Fruit fly (Drosophila melanogaster) Kc167 (cell line): Measurements from ENCODE around the gene cav.

Source experiments
- Myc ChIP-seq: fragments of >200 bp; optimal IDR thresholded peaks from 2 replicates; lab custom pipeline; 2017; ENCODE audit warnings: missing external identifiers
- Sin3A ChIP-seq: fragments of >200 bp; optimal IDR thresholded peaks from 2 replicates; lab custom pipeline; 2018; ENCODE audit warnings: missing external identifiers
- h ChIP-seq: fragments of >200 bp; optimal IDR thresholded peaks from 3 replicates; lab custom pipeline; 2018; ENCODE audit warnings: missing external identifiers
- insv ChIP-seq: fragments of >200 bp; optimal IDR thresholded peaks from 3 replicates; lab custom pipeline; 2018; ENCODE audit warnings: missing external identifiers
- psq ChIP-seq: fragments of >200 bp; optimal IDR thresholded peaks from 2 replicates; lab custom pipeline; 2017; ENCODE audit warnings: missing external identifiers
- ttk ChIP-seq: sonication (Bioruptor generic); optimal IDR thresholded peaks from 2 replicates; lab custom pipeline; 2017; ENCODE audit warnings: missing external identifiers

The cav gene

DNA sequence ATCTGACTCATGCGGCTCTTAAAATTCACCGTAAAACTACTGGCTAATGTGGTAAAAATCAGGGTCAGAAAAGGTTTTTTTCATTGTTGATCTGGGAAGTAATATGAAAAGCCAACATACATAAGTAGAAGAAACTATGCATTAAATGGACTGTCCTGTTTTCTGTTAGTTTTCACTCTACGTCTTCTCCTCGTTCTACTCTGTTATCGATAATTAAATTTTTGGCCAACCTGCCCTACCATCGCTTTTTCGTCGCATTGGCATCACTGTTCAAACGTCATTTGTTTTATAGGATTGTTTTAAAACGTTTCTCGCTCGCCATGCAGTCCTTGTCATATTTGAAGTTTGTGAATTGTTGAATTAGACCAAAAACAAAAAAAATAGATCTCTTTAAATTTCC lies 13.8 kb downstream of the cav start:
- no peak for TF ChIP-seq Sin3A (lab: Kevin White, UChicago)
- no peak for TF ChIP-seq h (lab: Kevin White, UChicago)
- no peak for TF ChIP-seq psq (lab: Kevin White, UChicago)
- no peak for TF ChIP-seq ttk (lab: Kevin White, UChicago)
- TF ChIP-seq Myc (lab: Kevin White, UChicago), result no peak
- TF ChIP-seq insv (lab: Kevin White, UChicago), result no peak

DNA sequence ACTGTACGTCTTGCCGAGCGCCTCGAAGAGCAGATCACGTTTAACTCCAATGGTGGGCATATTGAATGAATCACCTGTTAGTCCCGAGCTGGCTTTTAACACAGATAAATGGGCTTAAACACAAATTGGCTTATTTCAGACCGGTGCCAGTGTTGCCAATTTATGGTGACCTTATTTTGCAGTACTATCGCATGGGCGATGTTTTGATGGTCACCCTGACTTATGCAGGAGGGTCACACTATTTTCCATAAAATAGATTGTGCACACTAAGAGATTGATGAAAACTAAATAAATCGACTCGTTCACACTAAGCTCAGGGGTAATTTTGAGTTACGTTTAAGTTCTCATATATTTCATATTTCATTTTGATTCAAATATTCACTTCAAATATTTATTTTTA lies 31.6 kb downstream of the cav start, which contains the start of gene beta-PheRS:
beta-PheRS (minus strand) TSS at position 186 of the 400 bp plus-strand sequence.
- TF ChIP-seq Myc (lab: Kevin White, UChicago), result no peak
- TF ChIP-seq insv (lab: Kevin White, UChicago), result no peak
- no peak for TF ChIP-seq Sin3A (lab: Kevin White, UChicago)
- no peak for TF ChIP-seq ttk (lab: Kevin White, UChicago)
- TF ChIP-seq psq (lab: Kevin White, UChicago), result no peak
- no peak for TF ChIP-seq h (lab: Kevin White, UChicago)

DNA sequence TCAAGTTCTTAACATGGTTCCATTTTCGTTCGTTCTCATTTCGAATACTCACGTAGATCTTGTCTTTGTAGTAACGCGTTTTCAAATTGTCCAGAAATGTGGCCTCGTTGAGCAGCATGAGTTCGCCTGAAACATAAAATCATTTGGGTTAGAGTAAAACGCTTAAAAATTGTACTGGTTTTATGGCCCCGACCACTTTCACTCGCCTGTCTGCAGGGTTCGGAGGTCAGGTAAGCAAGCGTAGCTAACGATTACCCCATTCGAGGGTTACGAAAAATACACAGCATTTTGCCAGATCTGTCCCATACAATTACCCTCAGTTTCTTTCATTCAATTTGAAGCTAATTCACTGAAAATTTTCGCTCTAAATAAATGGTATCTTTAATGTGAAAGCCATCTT lies 37.4 kb downstream of the cav start:
- TF ChIP-seq Sin3A (lab: Kevin White, UChicago), result no peak
- TF ChIP-seq ttk (lab: Kevin White, UChicago), result no peak
- no peak for TF ChIP-seq Myc (lab: Kevin White, UChicago)
- TF ChIP-seq h (lab: Kevin White, UChicago), result no peak
- no peak for TF ChIP-seq insv (lab: Kevin White, UChicago)
- no peak for TF ChIP-seq psq (lab: Kevin White, UChicago)

DNA sequence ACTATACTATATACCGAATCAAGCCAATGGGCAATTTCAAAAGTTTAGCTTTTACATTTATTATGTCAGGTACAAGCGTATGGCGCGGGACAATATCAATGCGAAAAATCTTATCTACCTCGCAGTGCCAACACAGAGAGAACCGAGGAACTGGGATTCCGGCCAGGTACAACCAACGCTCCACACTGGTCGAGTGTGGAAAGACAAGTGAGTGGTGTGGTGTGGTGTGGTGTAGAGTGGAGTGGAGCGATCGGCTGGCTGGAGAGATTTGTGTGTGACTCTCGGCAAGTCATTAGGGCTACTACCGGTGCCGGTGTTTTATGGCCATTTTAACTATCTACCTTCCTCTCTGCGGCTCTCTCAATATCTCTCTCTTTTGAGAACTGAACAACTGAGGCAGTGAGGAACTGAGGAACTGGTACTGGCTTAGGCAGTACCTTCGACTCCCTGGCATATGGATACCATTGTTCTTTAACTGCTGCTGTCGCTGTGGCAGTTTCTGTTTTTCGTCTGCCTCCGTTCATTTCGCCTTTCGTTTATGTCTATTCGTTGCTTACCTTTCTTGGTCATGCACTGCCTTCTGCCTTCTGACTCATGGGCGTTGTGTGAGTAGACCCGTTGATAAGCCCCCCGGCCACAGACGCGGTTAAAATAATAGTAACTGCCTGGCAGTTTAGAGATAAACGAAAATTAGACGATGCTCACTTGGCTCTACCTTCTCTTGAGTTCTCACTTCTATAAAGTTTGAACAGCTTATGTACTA lies 38.6 kb downstream of the cav start:
- TF ChIP-seq psq (lab: Kevin White, UChicago) (no peak), insv (lab: Kevin White, UChicago) (no peak), Sin3A (lab: Kevin White, UChicago) (no peak), ttk (lab: Kevin White, UChicago) (no peak), h (lab: Kevin White, UChicago) (no peak), Myc (lab: Kevin White, UChicago) (no peak)

DNA sequence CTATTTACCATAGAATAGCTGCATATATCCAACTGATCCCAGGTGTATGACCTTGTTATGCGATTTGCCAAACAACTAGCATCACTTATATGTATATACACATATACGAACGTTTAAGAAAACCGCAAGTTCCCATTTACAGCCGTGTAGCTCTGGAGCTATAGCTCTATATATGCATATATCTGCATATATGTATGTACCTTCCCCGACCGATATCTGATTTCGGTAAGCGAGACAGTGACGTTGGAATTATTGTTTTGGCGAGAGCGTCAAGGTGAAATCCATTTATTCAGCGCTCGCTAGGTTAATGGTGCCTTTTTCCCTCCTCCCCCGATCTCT lies 39.1 kb downstream of the cav start:
- TF ChIP-seq insv (lab: Kevin White, UChicago), result no peak
- no peak for TF ChIP-seq h (lab: Kevin White, UChicago)
- no peak for TF ChIP-seq psq (lab: Kevin White, UChicago)
- no peak for TF ChIP-seq ttk (lab: Kevin White, UChicago)
- TF ChIP-seq Myc (lab: Kevin White, UChicago), result no peak
- no peak for TF ChIP-seq Sin3A (lab: Kevin White, UChicago)

DNA sequence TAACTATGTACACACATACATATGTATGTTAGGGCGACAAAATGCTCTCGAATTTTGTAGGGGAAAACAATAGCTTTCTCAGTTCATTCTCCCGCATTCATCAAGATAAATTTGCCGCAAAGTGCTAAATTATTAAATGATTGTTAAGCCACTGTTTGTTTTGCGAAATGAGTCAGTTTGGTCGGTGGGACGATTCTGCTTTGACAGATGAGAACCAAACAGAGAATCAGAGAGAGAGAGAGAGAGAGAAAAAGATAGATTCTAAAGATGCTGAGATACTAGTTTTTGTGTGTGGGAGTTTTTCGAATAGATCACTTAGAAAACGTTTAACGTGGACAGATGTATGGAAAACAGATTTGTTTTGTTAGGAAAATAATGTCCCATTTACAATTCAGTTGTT lies 39.5 kb downstream of the cav start:
- TF ChIP-seq insv (lab: Kevin White, UChicago), result no peak
- TF ChIP-seq psq (lab: Kevin White, UChicago), result no peak
- no peak for TF ChIP-seq ttk (lab: Kevin White, UChicago)
- TF ChIP-seq Myc (lab: Kevin White, UChicago), result no peak
- no peak for TF ChIP-seq h (lab: Kevin White, UChicago)
- TF ChIP-seq Sin3A (lab: Kevin White, UChicago), result no peak

DNA sequence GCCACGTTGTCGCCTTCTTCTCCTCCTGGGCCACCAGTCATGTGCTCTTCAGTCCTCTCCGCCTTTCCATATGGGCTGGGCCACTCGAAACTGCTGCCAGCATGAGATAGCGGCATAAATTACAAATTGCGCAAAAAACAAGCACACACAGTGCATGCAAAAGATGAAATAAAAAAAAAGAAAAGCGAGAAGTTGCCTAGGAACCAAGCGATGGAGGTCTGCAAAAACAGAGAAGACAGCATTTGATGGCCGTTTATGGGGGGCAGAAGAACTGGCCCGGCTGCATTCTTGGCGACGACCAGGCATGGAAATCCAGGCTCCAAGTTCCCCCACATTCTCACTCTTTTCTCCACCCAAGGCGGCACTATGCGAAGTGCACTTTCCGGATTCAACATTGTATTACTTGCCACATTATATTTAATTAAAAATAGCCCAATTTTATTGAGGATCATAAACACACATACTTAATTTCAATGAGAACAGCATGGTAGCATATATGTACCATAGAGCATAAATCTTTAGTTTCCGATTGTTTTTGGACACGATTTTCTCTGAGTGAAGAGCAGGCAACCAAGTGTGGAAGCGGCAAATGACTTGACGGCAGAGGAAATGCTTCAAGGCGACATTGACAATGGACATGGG lies 40.6 kb downstream of the cav start:
- TF ChIP-seq Myc (lab: Kevin White, UChicago) (no peak), h (lab: Kevin White, UChicago) (no peak)

DNA sequence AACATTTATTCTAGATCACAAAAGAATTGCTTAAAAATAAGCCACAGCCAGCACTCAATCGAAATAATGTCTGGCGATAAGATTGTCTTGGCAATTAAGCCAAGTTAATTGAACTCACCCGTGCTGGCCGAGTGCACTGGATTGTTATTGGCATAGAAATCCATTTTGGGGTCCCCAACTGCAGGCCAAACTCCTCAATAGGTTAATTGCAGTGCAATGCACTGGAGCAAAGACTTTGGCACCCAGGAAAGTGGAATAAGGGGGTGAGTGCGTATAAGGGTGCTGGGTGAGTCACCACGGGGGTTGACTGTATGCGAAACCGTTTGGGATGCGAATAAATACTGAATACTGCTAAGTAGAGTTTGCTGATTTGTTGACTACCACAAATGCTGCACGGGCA lies 42.0 kb downstream of the cav start:
- TF ChIP-seq Myc (lab: Kevin White, UChicago) (no peak), Sin3A (lab: Kevin White, UChicago) (no peak), insv (lab: Kevin White, UChicago) (no peak), ttk (lab: Kevin White, UChicago) (no peak)

DNA sequence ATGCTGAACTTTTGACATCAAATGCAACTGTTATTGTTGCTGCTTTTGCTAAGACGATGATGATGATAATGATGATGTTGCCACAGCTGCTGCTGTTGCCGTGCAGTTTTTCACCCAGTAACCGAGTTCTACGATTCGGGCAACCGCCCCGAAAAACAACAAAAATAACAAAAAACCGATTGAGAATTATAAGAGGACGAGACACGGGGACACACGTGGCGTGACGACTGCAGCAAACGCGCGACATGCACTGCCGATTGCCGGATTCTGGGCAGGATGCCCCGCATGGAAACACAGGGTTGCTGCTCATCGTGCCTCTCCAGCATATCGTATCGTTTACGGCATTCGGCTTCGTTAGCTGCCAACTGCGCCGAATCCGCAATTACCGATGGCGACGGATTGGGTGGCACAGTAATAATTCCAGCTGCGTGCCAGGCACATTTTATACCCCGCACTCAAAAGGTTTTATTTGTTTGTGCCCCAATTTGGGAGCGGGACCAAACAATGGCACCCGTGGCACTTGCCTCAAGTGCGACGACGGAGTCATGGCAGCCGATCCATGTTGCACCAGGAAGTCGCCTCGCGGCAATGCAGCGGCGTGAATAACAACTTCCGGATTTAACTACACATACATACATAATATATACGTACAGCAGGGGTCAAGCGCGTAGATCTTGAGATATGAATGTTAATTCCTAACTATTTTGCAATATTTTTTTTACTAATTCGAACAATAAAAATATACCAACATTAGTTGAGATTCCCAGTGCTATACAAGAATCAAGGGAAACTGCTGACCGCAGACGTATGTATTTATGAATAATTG lies 42.9 kb downstream of the cav start:
- TF ChIP-seq h (lab: Kevin White, UChicago) (no peak), insv (lab: Kevin White, UChicago) (no peak), ttk (lab: Kevin White, UChicago) (no peak), Sin3A (lab: Kevin White, UChicago) (no peak), psq (lab: Kevin White, UChicago) (no peak), Myc (lab: Kevin White, UChicago) (no peak)

DNA sequence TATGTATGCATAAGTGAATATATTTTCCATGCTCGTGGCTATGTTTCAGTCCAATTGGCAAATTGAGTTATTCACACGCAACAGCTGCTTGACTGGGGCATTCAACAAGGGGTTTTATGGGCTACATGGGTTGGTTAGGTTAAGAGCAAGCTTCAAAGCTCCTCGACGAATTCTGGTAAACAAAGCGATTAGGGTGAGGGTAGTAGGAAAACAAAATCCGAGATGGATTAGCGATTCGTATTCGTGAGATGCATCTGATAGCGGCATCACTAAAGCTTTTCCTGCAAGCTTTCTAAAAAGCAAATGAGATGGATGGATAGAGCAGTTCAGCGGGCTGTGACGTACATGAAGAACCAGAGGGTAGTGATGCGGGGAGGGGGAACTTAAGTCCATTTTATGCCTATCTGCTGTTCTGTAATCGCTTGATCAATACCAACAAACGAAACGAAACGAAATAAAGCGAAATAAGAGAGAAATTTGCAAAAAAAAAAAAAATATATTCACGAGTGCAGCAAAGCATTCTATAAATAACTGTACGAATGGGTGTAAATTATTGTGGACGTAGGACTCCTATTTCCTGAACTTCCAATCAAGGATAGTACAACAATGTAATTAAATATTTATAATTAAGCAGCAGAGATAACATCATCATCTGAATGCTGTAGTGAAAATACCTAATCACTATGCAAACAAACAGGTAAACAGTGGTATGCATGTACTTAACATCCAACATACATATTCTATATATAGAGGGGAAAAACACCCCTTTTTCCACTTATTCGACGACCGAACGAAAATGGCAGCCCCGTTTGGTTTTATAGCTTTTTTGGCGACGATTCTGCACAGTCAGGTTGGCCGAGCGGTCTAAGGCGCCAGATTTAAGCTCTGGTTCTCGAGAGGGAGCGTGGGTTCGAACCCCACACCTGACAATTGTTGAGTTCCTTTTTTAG lies 43.8 kb downstream of the cav start:
- TF ChIP-seq Myc (lab: Kevin White, UChicago) (no peak), h (lab: Kevin White, UChicago) (no peak), insv (lab: Kevin White, UChicago) (no peak), ttk (lab: Kevin White, UChicago) (no peak), Sin3A (lab: Kevin White, UChicago) (no peak), psq (lab: Kevin White, UChicago) (no peak)
